Worm (Caenorhabditis elegans): ENCODE results near the gene F53H4.3.

The F53H4.3 gene

DNA sequence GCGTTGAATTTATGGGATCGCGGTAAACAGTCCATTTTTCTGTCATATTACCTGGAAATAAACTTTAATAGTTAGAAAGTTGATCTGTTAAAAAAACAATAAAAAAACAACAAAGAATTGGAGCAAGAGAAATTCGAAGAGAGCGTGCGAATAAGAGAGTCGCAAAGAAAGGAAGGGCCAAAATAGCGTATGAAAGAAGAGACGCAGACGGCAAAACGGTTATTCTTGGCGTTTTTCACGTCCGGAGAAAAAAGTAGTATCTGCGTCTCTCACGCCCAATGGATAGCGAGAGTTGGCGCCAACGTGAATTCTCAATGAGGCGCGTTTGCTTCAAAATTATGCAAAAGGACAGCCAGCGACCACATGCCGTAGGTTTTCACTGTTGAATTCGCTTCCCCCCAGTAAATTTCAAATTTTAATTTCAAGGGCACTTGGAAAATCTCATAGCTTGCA is 26.8 kb downstream of the F53H4.3 start, which contains the start of gene F53H4.6 (continued):
- TF ChIP-seq zfp-3 (GFP tag; conservative IDR thresholded peaks at IDR 0.05) (no peak), nhr-10 (tag; optimal IDR thresholded peaks at IDR 0.05) (no peak), mdl-1 (tag; optimal IDR thresholded peaks at IDR 0.05) (peak in 1 of 2 experiments; percentile 30), hmg-1.1 (GFP tag; IDR thresholded peaks at IDR 0.05) (peak; percentile 69), ceh-20 (GFP tag; IDR thresholded peaks at IDR 0.05) (no peak)

DNA sequence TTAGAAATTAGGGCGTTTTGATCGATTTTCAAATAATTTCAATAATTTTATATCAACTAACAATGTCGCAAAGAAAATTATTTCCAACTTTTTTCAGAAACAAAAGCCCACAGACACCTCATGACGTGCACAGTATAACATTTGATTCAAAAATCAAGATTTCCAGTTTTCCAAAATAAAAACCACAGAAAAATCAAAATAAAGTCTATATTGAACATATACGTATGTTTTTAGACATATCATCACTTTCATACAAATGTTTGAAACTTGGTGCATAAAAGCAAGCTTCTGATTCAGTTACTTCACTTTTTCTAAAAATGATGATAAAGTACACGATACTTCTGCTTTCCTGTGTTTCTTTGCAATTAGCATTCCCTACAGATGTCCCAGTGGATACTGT is 30.5 kb downstream of the F53H4.3 start, which contains the start of gene F53H4.2:
Gene F53H4.2, plus strand, starts transcription at position 301 of the 400 bp plus-strand sequence.
- TF ChIP-seq nhr-6 (tag; optimal IDR thresholded peaks at IDR 0.05) (no peak), aha-1 (tag) (no peak), ama-1 (optimal IDR thresholded peaks at IDR 0.05) (no peak), unc-62 (GFP tag; optimal IDR thresholded peaks at IDR 0.05 in 1 of 2) (peak in 1 of 2 experiments; percentile 55), unc-62 (tag; optimal IDR thresholded peaks at IDR 0.05) (no peak), lin-38 (GFP tag; IDR thresholded peaks at IDR 0.05) (no peak), snpc-4 (tag; optimal IDR thresholded peaks at IDR 0.05) (no peak), hmg-1.1 (GFP tag; IDR thresholded peaks at IDR 0.05) (no peak)

DNA sequence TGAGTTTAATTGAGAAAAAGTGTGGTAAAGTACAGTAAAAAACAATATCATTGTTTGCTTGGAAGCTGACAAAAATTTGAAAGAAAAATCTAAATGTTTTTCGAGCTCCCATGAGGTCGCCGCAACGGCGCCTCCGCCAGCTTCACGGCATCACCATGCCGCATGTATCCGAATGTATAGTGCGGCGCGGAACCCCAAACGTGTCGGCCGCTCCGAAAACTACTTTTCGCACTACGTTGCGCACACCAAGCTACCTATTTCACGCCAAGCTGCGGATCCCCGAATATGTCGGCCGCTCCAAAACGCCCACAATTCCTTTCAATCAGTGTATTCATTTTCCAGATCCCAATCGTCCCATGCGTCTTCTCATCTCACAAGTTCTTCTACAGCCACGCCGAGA is 36.4 kb downstream of the F53H4.3 start:
- TF ChIP-seq mep-1 (tag; optimal IDR thresholded peaks at IDR 0.05) = no peak
- TF ChIP-seq set-16 (GFP tag; IDR thresholded peaks at IDR 0.05) = peak; percentile 51
- no peak for TF ChIP-seq lin-1 (GFP tag; IDR thresholded peaks at IDR 0.05)

DNA sequence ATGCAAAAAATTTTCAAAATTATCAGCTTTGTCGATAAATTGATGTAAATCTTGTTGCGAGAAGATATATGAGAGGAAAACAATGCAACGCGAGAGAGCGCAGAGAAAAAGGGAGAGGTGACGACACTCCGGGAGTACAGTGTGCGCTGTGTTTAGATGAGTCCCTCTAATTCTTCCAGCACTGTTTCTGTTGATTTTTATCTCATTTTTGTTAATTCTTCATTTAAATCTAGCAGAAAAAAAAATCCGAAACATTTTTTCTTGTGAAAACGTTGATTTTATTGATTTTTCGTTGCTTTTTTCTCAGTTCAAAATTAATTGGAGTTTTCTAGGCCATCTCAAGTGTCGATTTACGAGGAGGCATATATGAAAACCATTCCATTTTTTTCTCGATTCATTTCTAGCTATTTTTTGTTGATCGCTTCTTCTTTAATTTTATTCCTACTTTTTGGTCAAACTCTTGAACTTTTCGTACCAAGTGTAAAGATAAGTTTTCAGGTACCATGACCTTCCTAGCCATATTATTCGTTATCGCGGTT is 37.9 kb downstream of the F53H4.3 start, which contains the start of gene acl-1:
Gene acl-1, plus strand, starts transcription at position 489 of the 539 bp plus-strand sequence.
- TF ChIP-seq nhr-42 (GFP tag; IDR thresholded peaks at IDR 0.05) = no peak
- peak in 1 of 2 experiments; percentile 29 for TF ChIP-seq daf-16 (GFP tag; optimal IDR thresholded peaks at IDR 0.05)
- TF ChIP-seq daf-16 (tag; optimal IDR thresholded peaks at IDR 0.05) = no peak
- TF ChIP-seq tag-97 (GFP tag; IDR thresholded peaks at IDR 0.05) = no peak
- peak; percentile 99 for TF ChIP-seq T20F7.1 (GFP tag; optimal IDR thresholded peaks at IDR 0.05)
- TF ChIP-seq saeg-2 (GFP tag; IDR thresholded peaks at IDR 0.05) = no peak
- no peak for TF ChIP-seq egl-27 (tag; optimal IDR thresholded peaks at IDR 0.05)
- TF ChIP-seq snpc-1.2 (GFP tag; IDR thresholded peaks at IDR 0.05) = no peak
- TF ChIP-seq lsy-2 (tag; optimal IDR thresholded peaks at IDR 0.05) = peak; percentile 45 to 85
- TF ChIP-seq lin-13 (GFP tag; optimal IDR thresholded peaks at IDR 0.05) = peak; percentile 14
- no peak for TF ChIP-seq lin-1 (GFP tag; IDR thresholded peaks at IDR 0.05)
- TF ChIP-seq ceh-62 (tag; optimal IDR thresholded peaks at IDR 0.05) = no peak
- no peak for TF ChIP-seq zag-1 (tag; optimal IDR thresholded peaks at IDR 0.05)
- TF ChIP-seq ceh-20 (GFP tag; IDR thresholded peaks at IDR 0.05) = 0 out of 2 replicates have a peak, but pooled peaks have one; percentile 18
- TF ChIP-seq mdl-1 (tag; optimal IDR thresholded peaks at IDR 0.05) = peak in 1 of 2 experiments; percentile 46
- TF ChIP-seq rbr-2 (tag; optimal IDR thresholded peaks at IDR 0.05) = peak; percentile 84
- TF ChIP-seq ztf-11 (tag; optimal IDR thresholded peaks at IDR 0.05) = no peak
- TF ChIP-seq hlh-30 (tag; optimal IDR thresholded peaks at IDR 0.05; ENCODE audit: insufficient read depth) = peak; percentile 9
- peak; percentile 57 for TF ChIP-seq nhr-102 (tag; optimal IDR thresholded peaks at IDR 0.05)
- TF ChIP-seq lin-38 (GFP tag; IDR thresholded peaks at IDR 0.05) = peak; percentile 53
- no peak for TF ChIP-seq Y5F2A.4 (GFP tag; optimal IDR thresholded peaks at IDR 0.05)
- peak; percentile 47; the same call in 1 of the 2 replicates for TF ChIP-seq T26A8.4 (GFP tag; IDR thresholded peaks at IDR 0.05)
- TF ChIP-seq dpl-1 (GFP tag; optimal IDR thresholded peaks at IDR 0.05) = peak; percentile 51
- no peak for TF ChIP-seq aly-2 (tag; optimal IDR thresholded peaks at IDR 0.05)
- TF ChIP-seq nhr-237 (tag; optimal IDR thresholded peaks at IDR 0.05) = no peak
- peak; percentile 69 for TF ChIP-seq mep-1 (tag; optimal IDR thresholded peaks at IDR 0.05)
- no peak for TF ChIP-seq ceh-44 (GFP tag; IDR thresholded peaks at IDR 0.05)
- peak; percentile 11 for TF ChIP-seq nhr-77 (tag; optimal IDR thresholded peaks at IDR 0.05)
- peak; percentile 73 for TF ChIP-seq fkh-10 (GFP tag; optimal IDR thresholded peaks at IDR 0.05)
- TF ChIP-seq hlh-11 (tag; optimal IDR thresholded peaks at IDR 0.05) = peak; percentile 65
- TF ChIP-seq hmg-1.1 (GFP tag; IDR thresholded peaks at IDR 0.05) = peak; percentile 75
- peak; percentile 92 for TF ChIP-seq aha-1 (tag)
- 0 out of 2 replicates have a peak, but pooled peaks have one; percentile 33 for TF ChIP-seq madf-9 (GFP tag; conservative IDR thresholded peaks at IDR 0.05)
- TF ChIP-seq lin-39 (tag; optimal IDR thresholded peaks at IDR 0.05) = no peak
- TF ChIP-seq nhr-28 (tag; optimal IDR thresholded peaks at IDR 0.05) = peak; percentile 18
- TF ChIP-seq nhr-41 (GFP tag; IDR thresholded peaks at IDR 0.05) = no peak
- peak; percentile 47 for TF ChIP-seq lin-15B (tag; optimal IDR thresholded peaks at IDR 0.05)
- peak; percentile 79 for TF ChIP-seq R02D3.7 (tag; optimal IDR thresholded peaks at IDR 0.05)

Data from whole organism, L4 larva.